Worm (Caenorhabditis elegans): Measurements from ENCODE around the gene ZK666.4.

The ZK666.4 gene

ce11 chrII:10481824-10482556, 4.9 kb downstream of the ZK666.4 start, which contains the start of the genes clec-60 and ZK666.11:
TSS of gene clec-60 (minus strand) at chrII:10481874.
TSS of gene ZK666.11 (plus strand) at chrII:10482522.
- TF ChIP-seq pros-1 (tag; optimal IDR thresholded peaks at IDR 0.05) (no peak), ceh-31 (tag; optimal IDR thresholded peaks at IDR 0.05) (no peak), elt-2 (tag; optimal IDR thresholded peaks at IDR 0.05) (no peak), C38D4.7 (GFP tag; optimal IDR thresholded peaks at IDR 0.05) (no peak), zip-5 (tag; optimal IDR thresholded peaks at IDR 0.05) (no peak), Y22D7AL.16 (tag; optimal IDR thresholded peaks at IDR 0.05) (no peak), ceh-30 (tag; optimal IDR thresholded peaks at IDR 0.05) (no peak), ztf-16 (tag; optimal IDR thresholded peaks at IDR 0.05) (no peak), gmeb-2 (tag; optimal IDR thresholded peaks at IDR 0.05) (no peak), ceh-24 (tag; optimal IDR thresholded peaks at IDR 0.05) (no peak), K02D7.2 (tag; optimal IDR thresholded peaks at IDR 0.05) (no peak), rnt-1 (tag; optimal IDR thresholded peaks at IDR 0.05) (no peak), fax-1 (tag; optimal IDR thresholded peaks at IDR 0.05) (no peak)

ce11 chrII:10482899-10483298, 5.8 kb downstream of the ZK666.4 start:
- TF ChIP-seq tbx-7 (tag; optimal IDR thresholded peaks at IDR 0.05) (no peak), nhr-11 (tag; optimal IDR thresholded peaks at IDR 0.05) (no peak), ceh-34 (tag; optimal IDR thresholded peaks at IDR 0.05) (no peak), hlh-15 (tag; optimal IDR thresholded peaks at IDR 0.05) (no peak), pha-4 (tag; optimal IDR thresholded peaks at IDR 0.05) (no peak), C38D4.7 (GFP tag; optimal IDR thresholded peaks at IDR 0.05) (no peak), tbx-2 (tag; optimal IDR thresholded peaks at IDR 0.05) (no peak), hlh-13 (GFP tag; optimal IDR thresholded peaks at IDR 0.05) (no peak), npax-4 (tag; optimal IDR thresholded peaks at IDR 0.05) (no peak), zip-5 (tag; optimal IDR thresholded peaks at IDR 0.05) (no peak), madf-2 (tag; optimal IDR thresholded peaks at IDR 0.05) (no peak), che-1 (tag; optimal IDR thresholded peaks at IDR 0.05) (no peak), pag-3 (tag; optimal IDR thresholded peaks at IDR 0.05; ENCODE audit: borderline replicate concordance) (no peak), hlh-6 (tag; optimal IDR thresholded peaks at IDR 0.05) (no peak)

ce11 chrII:10483860-10484259, 6.8 kb downstream of the ZK666.4 start:
- TF ChIP-seq hlh-13 (GFP tag; optimal IDR thresholded peaks at IDR 0.05) (no peak), pha-4 (tag; optimal IDR thresholded peaks at IDR 0.05) (no peak), elt-2 (tag; optimal IDR thresholded peaks at IDR 0.05) (no peak), ceh-14 (tag; optimal IDR thresholded peaks at IDR 0.05) (no peak), ceh-48 (tag; optimal IDR thresholded peaks at IDR 0.05) (no peak), ceh-22 (tag; optimal IDR thresholded peaks at IDR 0.05) (no peak), nfya-1 (tag; optimal IDR thresholded peaks at IDR 0.05) (no peak), ceh-31 (tag; optimal IDR thresholded peaks at IDR 0.05) (no peak), hlh-8 (tag; optimal IDR thresholded peaks at IDR 0.05) (no peak), ttx-3 (tag; optimal IDR thresholded peaks at IDR 0.05) (no peak), ceh-34 (tag; optimal IDR thresholded peaks at IDR 0.05) (no peak), eyg-1 (tag; optimal IDR thresholded peaks at IDR 0.05) (no peak)

- TF ChIP-seq ceh-19 (GFP tag; optimal IDR thresholded peaks at IDR 0.05) (no peak), ceh-14 (tag; optimal IDR thresholded peaks at IDR 0.05) (no peak), che-1 (tag; optimal IDR thresholded peaks at IDR 0.05) (no peak), unc-42 (tag; optimal IDR thresholded peaks at IDR 0.05) (no peak), K02D7.2 (tag; optimal IDR thresholded peaks at IDR 0.05) (no peak), ceh-45 (GFP tag; IDR thresholded peaks at IDR 0.05) (no peak), unc-55 (GFP tag; optimal IDR thresholded peaks at IDR 0.05) (no peak), mec-3 (tag; optimal IDR thresholded peaks at IDR 0.05; ENCODE audit: borderline replicate concordance) (no peak), nfya-1 (tag; optimal IDR thresholded peaks at IDR 0.05) (no peak)
These were observed 8.6 kb downstream of the ZK666.4 start for ce11 chrII:10485640-10486039.
